Worm (Caenorhabditis elegans) whole organism, L3 larva: ENCODE data around the gene ipla-6.
A peak's percentile ranks its signal among the peaks of the same experiment; 100 is the strongest.

Experiments used
- R02D3.7 ChIP-seq: fragments of 150-350 bp; optimal IDR thresholded peaks from 2 replicates; lab custom pipeline; 2014; ENCODE audit warnings: missing biosample characterization, missing genetic modification characterization
- ZK546.5 ChIP-seq: sonication (generic microtip); optimal IDR thresholded peaks from 2 replicates; lab custom pipeline; 2017; ENCODE audit warnings: missing biosample characterization, missing genetic modification characterization
- aly-2 ChIP-seq: fragments of 150-350 bp; optimal IDR thresholded peaks from 2 replicates; lab custom pipeline; 2014; ENCODE audit warnings: missing biosample characterization, missing genetic modification characterization
- ama-1 ChIP-seq: fragments of 150-350 bp; optimal IDR thresholded peaks from 2 replicates; lab custom pipeline; 2018
- ceh-16 ChIP-seq: sonication (generic microtip); optimal IDR thresholded peaks from 2 replicates; lab custom pipeline; 2017; ENCODE audit warnings: missing biosample characterization, missing genetic modification characterization
- ceh-28 ChIP-seq: fragments of 150-350 bp; optimal IDR thresholded peaks from 2 replicates; lab custom pipeline; 2014; ENCODE audit warnings: missing biosample characterization, missing genetic modification reagents, missing genetic modification characterization
- ceh-82 ChIP-seq: fragments of 150-350 bp; optimal IDR thresholded peaks from 2 replicates; lab custom pipeline; 2014; ENCODE audit warnings: missing biosample characterization, missing genetic modification characterization
- ceh-9 ChIP-seq: sonication (generic microtip); optimal IDR thresholded peaks from 2 replicates; lab custom pipeline; 2018; ENCODE audit warnings: missing biosample characterization, missing genetic modification characterization
- daf-12 ChIP-seq: fragments of 150-350 bp; optimal IDR thresholded peaks from 2 replicates; lab custom pipeline; 2014; ENCODE audit warnings: missing biosample characterization, missing genetic modification reagents, missing genetic modification characterization
- egl-27 ChIP-seq: sonication (generic microtip); optimal IDR thresholded peaks from 4 replicates; lab custom pipeline; 2017; ENCODE audit warnings: missing biosample characterization, missing genetic modification reagents, missing genetic modification characterization
- egl-5 ChIP-seq: fragments of 150-350 bp; optimal IDR thresholded peaks from 2 replicates; lab custom pipeline; 2017; ENCODE audit warnings: missing biosample characterization, missing genetic modification reagents, missing genetic modification characterization, inconsistent platforms
- elt-1 ChIP-seq: fragments of 150-350 bp; optimal IDR thresholded peaks from 2 replicates; lab custom pipeline; 2014; ENCODE audit warnings: missing biosample characterization, missing genetic modification characterization
- elt-2 ChIP-seq: sonication (generic microtip); optimal IDR thresholded peaks from 2 replicates; lab custom pipeline; 2016; ENCODE audit warnings: missing genetic modification reagents, mild to moderate bottlenecking, missing genetic modification characterization, missing compliant biosample characterization
- elt-3 ChIP-seq, 3 experiments: fragments of 150-350 bp in 1 of 3; sonication (generic microtip) in 2 of 3; optimal IDR thresholded peaks; 2 replicates in 2 of 3; 4 replicates in 1 of 3; lab custom pipeline; 2014 to 2017; ENCODE audit warnings: missing biosample characterization in 3 of 3, missing genetic modification characterization in 3 of 3
- eor-1 ChIP-seq, 2 experiments: fragments of 150-350 bp; optimal IDR thresholded peaks; 2 replicates each; lab custom pipeline; 2014 to 2018; ENCODE audit warnings: missing biosample characterization in 2 of 2, missing genetic modification characterization in 2 of 2
- fkh-10 ChIP-seq: sonication (generic microtip); optimal IDR thresholded peaks from 2 replicates; lab custom pipeline; 2017; ENCODE audit warnings: missing biosample characterization, missing genetic modification reagents, missing genetic modification characterization
- fkh-2 ChIP-seq: fragments of 150-350 bp; optimal IDR thresholded peaks from 2 replicates; lab custom pipeline; 2014; ENCODE audit warnings: missing biosample characterization, missing genetic modification reagents, missing genetic modification characterization
- fos-1 ChIP-seq: fragments of 150-350 bp; optimal IDR thresholded peaks from 2 replicates; lab custom pipeline; 2014; ENCODE audit warnings: missing biosample characterization, missing genetic modification characterization
- hmg-11 ChIP-seq: sonication (generic microtip); optimal IDR thresholded peaks from 2 replicates; lab custom pipeline; 2016; ENCODE audit warnings: missing genetic modification characterization, missing compliant biosample characterization
- jun-1 ChIP-seq: fragments of 150-350 bp; optimal IDR thresholded peaks from 2 replicates; lab custom pipeline; 2014; ENCODE audit warnings: missing biosample characterization, missing genetic modification reagents, missing genetic modification characterization
- lin-15B ChIP-seq: fragments of 150-350 bp; optimal IDR thresholded peaks from 2 replicates; lab custom pipeline; 2014; ENCODE audit warnings: missing biosample characterization, missing genetic modification characterization
- lin-39 ChIP-seq: fragments of 150-350 bp; optimal IDR thresholded peaks from 2 replicates; lab custom pipeline; 2018; ENCODE audit warnings: missing biosample characterization, missing genetic modification reagents, missing genetic modification characterization
- lsy-12 ChIP-seq: sonication (generic microtip); optimal IDR thresholded peaks from 2 replicates; lab custom pipeline; 2016; ENCODE audit warnings: mild to moderate bottlenecking, missing genetic modification characterization, missing compliant biosample characterization
- mdl-1 ChIP-seq: fragments of 150-350 bp; optimal IDR thresholded peaks from 2 replicates; lab custom pipeline; 2014; ENCODE audit warnings: missing biosample characterization, missing genetic modification characterization
- mml-1 ChIP-seq: fragments of 150-350 bp; sonication (generic microtip); optimal IDR thresholded peaks from 3 replicates; lab custom pipeline; 2014; ENCODE audit warnings: missing biosample characterization, missing genetic modification characterization
- nfya-1 ChIP-seq: sonication (generic microtip); optimal IDR thresholded peaks from 2 replicates; lab custom pipeline; 2017; ENCODE audit warnings: missing genetic modification characterization, mild to moderate bottlenecking, missing compliant biosample characterization, antibody characterized with exemption, moderate library complexity; ENCODE audit not compliant: insufficient read depth
- nhr-11 ChIP-seq: fragments of 150-350 bp; optimal IDR thresholded peaks from 2 replicates; lab custom pipeline; 2014; ENCODE audit warnings: missing biosample characterization, missing genetic modification characterization
- nhr-12 ChIP-seq: fragments of 150-350 bp; optimal IDR thresholded peaks from 2 replicates; lab custom pipeline; 2014; ENCODE audit warnings: missing biosample characterization, missing genetic modification characterization
- nhr-23 ChIP-seq: fragments of 150-350 bp; optimal IDR thresholded peaks from 2 replicates; lab custom pipeline; 2014; ENCODE audit warnings: missing biosample characterization, missing genetic modification reagents, missing genetic modification characterization
- nhr-237 ChIP-seq: fragments of 150-350 bp; optimal IDR thresholded peaks from 2 replicates; lab custom pipeline; 2014; ENCODE audit warnings: missing biosample characterization, missing genetic modification characterization
- nhr-25 ChIP-seq: sonication (generic microtip); optimal IDR thresholded peaks from 2 replicates; lab custom pipeline; 2017; ENCODE audit warnings: missing biosample characterization, missing genetic modification characterization
- nhr-28 ChIP-seq: fragments of 150-350 bp; optimal IDR thresholded peaks from 2 replicates; lab custom pipeline; 2014; ENCODE audit warnings: missing biosample characterization, missing genetic modification characterization
- nhr-43 ChIP-seq: sonication (generic microtip); optimal IDR thresholded peaks from 2 replicates; lab custom pipeline; 2016; ENCODE audit warnings: mild to moderate bottlenecking, missing genetic modification characterization, missing compliant biosample characterization; ENCODE audit not compliant: poor library complexity, severe bottlenecking
- nhr-67 ChIP-seq: fragments of 150-350 bp; optimal IDR thresholded peaks from 2 replicates; lab custom pipeline; 2014; ENCODE audit warnings: missing biosample characterization, missing genetic modification characterization
- nhr-76 ChIP-seq: fragments of 150-350 bp; sonication (generic microtip); optimal IDR thresholded peaks from 5 replicates; lab custom pipeline; 2014; ENCODE audit warnings: missing biosample characterization, missing genetic modification characterization
- nhr-77 ChIP-seq: fragments of 150-350 bp; optimal IDR thresholded peaks from 2 replicates; lab custom pipeline; 2014; ENCODE audit warnings: missing biosample characterization, missing genetic modification characterization
- pha-4 ChIP-seq: fragments of 150-350 bp; optimal IDR thresholded peaks from 2 replicates; lab custom pipeline; 2014; ENCODE audit warnings: missing biosample characterization, missing genetic modification reagents, missing genetic modification characterization
- pqm-1 ChIP-seq: fragments of 150-350 bp; optimal IDR thresholded peaks from 2 replicates; lab custom pipeline; 2017; ENCODE audit warnings: missing biosample characterization, missing genetic modification characterization, inconsistent platforms
- sea-2 ChIP-seq: fragments of 150-350 bp; sonication (generic microtip); optimal IDR thresholded peaks from 4 replicates; lab custom pipeline; 2014; ENCODE audit warnings: missing biosample characterization, missing genetic modification reagents, missing genetic modification characterization
- skn-1 ChIP-seq: fragments of 150-350 bp; optimal IDR thresholded peaks from 2 replicates; lab custom pipeline; 2014; ENCODE audit warnings: missing biosample characterization, missing genetic modification characterization
- snpc-4 ChIP-seq: fragments of 150-350 bp; optimal IDR thresholded peaks from 2 replicates; lab custom pipeline; 2014; ENCODE audit warnings: missing biosample characterization, missing genetic modification characterization
- tbx-2 ChIP-seq: sonication (generic microtip); optimal IDR thresholded peaks from 2 replicates; lab custom pipeline; 2016; ENCODE audit warnings: mild to moderate bottlenecking, missing genetic modification characterization, missing compliant biosample characterization
- unc-39 ChIP-seq: sonication (generic microtip); optimal IDR thresholded peaks from 4 replicates; lab custom pipeline; 2017; ENCODE audit warnings: missing biosample characterization, missing genetic modification characterization
- unc-62 ChIP-seq: fragments of 150-350 bp; sonication (generic microtip); optimal IDR thresholded peaks from 4 replicates; lab custom pipeline; 2014; ENCODE audit warnings: missing biosample characterization, missing genetic modification reagents, missing genetic modification characterization
- zag-1 ChIP-seq: fragments of 150-350 bp; optimal IDR thresholded peaks from 2 replicates; lab custom pipeline; 2014; ENCODE audit warnings: missing biosample characterization, missing genetic modification characterization
- ztf-11 ChIP-seq: fragments of 150-350 bp; optimal IDR thresholded peaks from 2 replicates; lab custom pipeline; 2014; ENCODE audit warnings: missing biosample characterization, missing genetic modification characterization
- ztf-4 ChIP-seq: fragments of 150-350 bp; optimal IDR thresholded peaks from 2 replicates; lab custom pipeline; 2014; ENCODE audit warnings: missing biosample characterization, missing genetic modification characterization

Gene ipla-6

DNA sequence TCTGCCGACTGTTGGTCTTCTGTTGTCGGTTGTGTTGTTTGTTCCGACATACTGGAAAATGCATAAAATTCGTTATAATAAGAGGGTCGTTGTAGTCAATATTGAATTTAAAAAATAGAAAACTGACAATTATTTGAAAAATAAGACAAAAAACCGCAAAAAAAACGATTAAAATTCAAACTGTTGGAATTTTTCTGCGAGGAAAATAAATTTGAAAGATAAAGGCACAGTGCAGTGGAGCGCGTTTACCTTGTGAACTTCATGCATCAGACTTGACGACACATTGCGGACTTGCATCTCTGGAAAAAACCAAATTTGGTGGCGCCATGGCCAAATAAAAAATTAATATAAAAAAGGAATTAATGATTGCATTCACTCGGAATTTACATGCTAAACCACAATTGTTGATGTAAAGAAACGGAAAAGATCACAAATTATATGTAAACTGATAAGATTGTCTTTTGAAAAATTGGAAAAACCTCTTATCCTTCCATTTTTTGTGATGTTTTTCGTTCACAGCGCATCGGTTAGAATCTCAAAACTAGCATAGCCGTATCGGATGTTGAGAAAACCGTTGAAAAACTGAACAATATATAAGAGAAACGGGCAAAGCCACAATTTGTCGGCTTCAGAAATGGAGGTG, 39.1 kb downstream of the ipla-6 start, which contains the start of the genes hrpf-2 and bli-6:
Gene hrpf-2 (minus strand): TSS at position 51 of the 643 bp plus-strand sequence.
Gene bli-6 (plus strand): TSS at position 593 of the 643 bp plus-strand sequence.
- TF ChIP-seq fkh-10 (GFP tag; lab: Kevin White, UChicago) = no peak
- TF ChIP-seq lin-39 (tag; lab: Kevin White, UChicago) = peak; percentile 63
- TF ChIP-seq nhr-237 (tag; lab: Kevin White, UChicago) = no peak
- TF ChIP-seq R02D3.7 = peak; percentile 81
- peak; percentile 46 for TF ChIP-seq elt-2 (tag; lab: Kevin White, UChicago)
- no peak for TF ChIP-seq mml-1
- no peak for TF ChIP-seq ama-1 (lab: Kevin White, UChicago)
- no peak for TF ChIP-seq fos-1
- TF ChIP-seq nhr-11 (tag; lab: Kevin White, UChicago) = no peak
- TF ChIP-seq lsy-12 (tag; lab: Kevin White, UChicago) = no peak
- no peak for TF ChIP-seq nhr-76 (tag; lab: Kevin White, UChicago)
- no peak for TF ChIP-seq ZK546.5 (tag; lab: Kevin White, UChicago)
- TF ChIP-seq pha-4 (tag; lab: Kevin White, UChicago) = peak; percentile 89
- TF ChIP-seq nfya-1 (tag; lab: Kevin White, UChicago) = peak; percentile 70
- peak; percentile 45 for TF ChIP-seq nhr-43 (tag; lab: Kevin White, UChicago)
- TF ChIP-seq unc-39 (tag; lab: Kevin White, UChicago) = no peak
- TF ChIP-seq elt-3 (tag; optimal IDR thresholded peaks at IDR 0.05; lab: Kevin White, UChicago) = no peak
- TF ChIP-seq nhr-77 (tag; lab: Kevin White, UChicago) = no peak
- TF ChIP-seq ceh-28 (tag; lab: Kevin White, UChicago) = no peak
- TF ChIP-seq daf-12 = no peak
- no peak for TF ChIP-seq ztf-11 (tag; lab: Kevin White, UChicago)
- TF ChIP-seq eor-1 (tag; optimal IDR thresholded peaks at IDR 0.05; lab: Kevin White, UChicago) = no peak
- no peak for TF ChIP-seq ceh-82
- TF ChIP-seq nhr-25 (tag; lab: Kevin White, UChicago) = peak; percentile 56
- TF ChIP-seq nhr-67 (tag; lab: Kevin White, UChicago) = no peak
- no peak for TF ChIP-seq sea-2 (GFP tag; lab: Kevin White, UChicago)
- no peak for TF ChIP-seq ceh-16 (tag; lab: Kevin White, UChicago)
- peak; percentile 69 for TF ChIP-seq nhr-23 (tag; lab: Kevin White, UChicago)
- TF ChIP-seq mdl-1 (tag; lab: Kevin White, UChicago) = no peak
- no peak for TF ChIP-seq tbx-2 (tag; lab: Kevin White, UChicago)
- TF ChIP-seq elt-1 (tag; lab: Kevin White, UChicago) = no peak
- TF ChIP-seq egl-27 = no peak
- TF ChIP-seq pqm-1 (tag; lab: Kevin White, UChicago) = no peak
- TF ChIP-seq ztf-4 (tag; lab: Kevin White, UChicago) = no peak
- no peak for TF ChIP-seq egl-5
- TF ChIP-seq lin-15B = peak; percentile 95
- TF ChIP-seq snpc-4 (tag; lab: Kevin White, UChicago) = peak; percentile 79
- no peak for TF ChIP-seq ceh-9 (tag; lab: Kevin White, UChicago)
- TF ChIP-seq aly-2 (tag; lab: Kevin White, UChicago) = no peak
- no peak for TF ChIP-seq skn-1 (tag; lab: Kevin White, UChicago)
- TF ChIP-seq jun-1 = peak; percentile 21
- no peak for TF ChIP-seq nhr-12 (tag; lab: Kevin White, UChicago)
- TF ChIP-seq zag-1 (tag; lab: Kevin White, UChicago) = no peak
- TF ChIP-seq unc-62 (GFP tag; lab: Kevin White, UChicago) = no peak
- no peak for TF ChIP-seq fkh-2 (tag; lab: Kevin White, UChicago)
- TF ChIP-seq nhr-28 (tag; lab: Kevin White, UChicago) = no peak
- TF ChIP-seq hmg-11 (tag; lab: Kevin White, UChicago) = peak; percentile 70
